Worm (Caenorhabditis elegans): Measurements from ENCODE around the gene fbxa-5.

- TF ChIP-seq skn-1 (tag; optimal IDR thresholded peaks at IDR 0.05) (no peak), unc-55 (GFP tag; optimal IDR thresholded peaks at IDR 0.05) (no peak), nhr-6 (tag; optimal IDR thresholded peaks at IDR 0.05) (no peak)
Observed at ce11 chrIII:1345694-1346093, 5.6 kb upstream of the fbxa-5 start, which contains the start of gene Y82E9BL.6.

Measured in whole organism, L2 larva.